Worm (Caenorhabditis elegans): Measurements from ENCODE around the gene algn-1.

Gene algn-1

ce11 chrIII:6459820-6460219, at the start of gene algn-1:
Gene algn-1 (plus strand): TSS chrIII:6460120.
- no peak for TF ChIP-seq nhr-12 (tag; optimal IDR thresholded peaks at IDR 0.05)

ce11 chrIII:6411430-6411829, 48.5 kb upstream of the algn-1 start:
- TF ChIP-seq pha-4 (tag; optimal IDR thresholded peaks at IDR 0.05) (no peak), ces-1 (GFP tag; optimal IDR thresholded peaks at IDR 0.05) (no peak), unc-62 (GFP tag; optimal IDR thresholded peaks at IDR 0.05) (no peak), bed-3 (GFP tag; optimal IDR thresholded peaks at IDR 0.05) (no peak), cnd-1 (tag; optimal IDR thresholded peaks at IDR 0.05) (no peak), nhr-2 (tag; optimal IDR thresholded peaks at IDR 0.05) (no peak), ceh-43 (GFP tag; optimal IDR thresholded peaks at IDR 0.05) (no peak), lsy-2 (tag; optimal IDR thresholded peaks at IDR 0.05) (no peak), snpc-4 (tag; optimal IDR thresholded peaks at IDR 0.05) (no peak), drap-1 (GFP tag; optimal IDR thresholded peaks at IDR 0.05) (no peak), mls-2 (tag; optimal IDR thresholded peaks at IDR 0.05) (no peak), nhr-28 (tag; optimal IDR thresholded peaks at IDR 0.05) (no peak), mab-5 (tag; optimal IDR thresholded peaks at IDR 0.05) (no peak), nhr-237 (tag; optimal IDR thresholded peaks at IDR 0.05) (no peak), ztf-11 (tag; optimal IDR thresholded peaks at IDR 0.05) (no peak), M03D4.4 (tag; optimal IDR thresholded peaks at IDR 0.05) (no peak), elt-1 (tag; optimal IDR thresholded peaks at IDR 0.05; ENCODE audit: borderline replicate concordance, insufficient read depth) (no peak)

- TF ChIP-seq nhr-12 (tag; optimal IDR thresholded peaks at IDR 0.05): no peak
- no peak for TF ChIP-seq lin-32 (GFP tag; optimal IDR thresholded peaks at IDR 0.05)
- TF ChIP-seq ceh-83 (GFP tag; optimal IDR thresholded peaks at IDR 0.05): no peak
- no peak for TF ChIP-seq ham-2 (GFP tag; optimal IDR thresholded peaks at IDR 0.05)
- TF ChIP-seq mep-1 (tag; optimal IDR thresholded peaks at IDR 0.05): no peak
- TF ChIP-seq M03D4.4 (tag; optimal IDR thresholded peaks at IDR 0.05): no peak
Measured at ce11 chrIII:6411914-6412313, 48.0 kb upstream of the algn-1 start, which contains the start of gene C05D11.5. Gene C05D11.5 (minus strand): TSS chrIII:6412014.

ce11 chrIII:6415306-6415973, 44.5 kb upstream of the algn-1 start, which contains the start of gene nas-4:
Gene nas-4 (minus strand): TSS chrIII:6415656.
- TF ChIP-seq mab-5 (tag; optimal IDR thresholded peaks at IDR 0.05) (no peak), ceh-43 (GFP tag; optimal IDR thresholded peaks at IDR 0.05) (no peak), nhr-12 (tag; optimal IDR thresholded peaks at IDR 0.05) (no peak), sptf-1 (tag; optimal IDR thresholded peaks at IDR 0.05) (no peak), mls-2 (tag; optimal IDR thresholded peaks at IDR 0.05) (no peak), ces-1 (GFP tag; optimal IDR thresholded peaks at IDR 0.05) (no peak), drap-1 (GFP tag; optimal IDR thresholded peaks at IDR 0.05) (no peak), M03D4.4 (tag; optimal IDR thresholded peaks at IDR 0.05) (no peak), blmp-1 (tag; optimal IDR thresholded peaks at IDR 0.05) (no peak), lin-13 (tag; optimal IDR thresholded peaks at IDR 0.05) (no peak), unc-62 (GFP tag; optimal IDR thresholded peaks at IDR 0.05) (no peak), ceh-83 (GFP tag; optimal IDR thresholded peaks at IDR 0.05) (no peak), ham-2 (GFP tag; optimal IDR thresholded peaks at IDR 0.05) (no peak), hlh-1 (tag; optimal IDR thresholded peaks at IDR 0.05) (no peak)

ce11 chrIII:6418254-6418653, 41.7 kb upstream of the algn-1 start:
- TF ChIP-seq pha-4 (tag; optimal IDR thresholded peaks at IDR 0.05): no peak
- TF ChIP-seq mls-2 (tag; optimal IDR thresholded peaks at IDR 0.05): no peak
- TF ChIP-seq ham-2 (GFP tag; optimal IDR thresholded peaks at IDR 0.05): no peak
- no peak for TF ChIP-seq snpc-4 (tag; optimal IDR thresholded peaks at IDR 0.05)
- TF ChIP-seq M03D4.4 (tag; optimal IDR thresholded peaks at IDR 0.05): no peak
- TF ChIP-seq mep-1 (tag; optimal IDR thresholded peaks at IDR 0.05): no peak
- no peak for TF ChIP-seq nhr-12 (tag; optimal IDR thresholded peaks at IDR 0.05)
- no peak for TF ChIP-seq drap-1 (GFP tag; optimal IDR thresholded peaks at IDR 0.05)
- no peak for TF ChIP-seq ceh-83 (GFP tag; optimal IDR thresholded peaks at IDR 0.05)
- TF ChIP-seq cnd-1 (tag; optimal IDR thresholded peaks at IDR 0.05): no peak

ce11 chrIII:6419409-6419944, 40.4 kb upstream of the algn-1 start, which contains the start of gene atgl-1:
Gene atgl-1 (minus strand): TSS chrIII:6419459.
- no peak for TF ChIP-seq sem-2 (GFP tag; optimal IDR thresholded peaks at IDR 0.05)
- TF ChIP-seq flh-1 (GFP tag; optimal IDR thresholded peaks at IDR 0.05): no peak

Data from whole organism, mixed stage, embryonic.